Fruit fly (Drosophila melanogaster) whole organism, prepupa: Measurements from ENCODE around the gene CG8668.

Experiments
- CG3032 ChIP-seq: fragments of 200-800 bp; optimal IDR thresholded peaks from 2 replicates; lab custom pipeline; 2019; ENCODE audit warnings: missing biosample characterization, mild to moderate bottlenecking, missing genetic modification characterization, moderate library complexity
- CG31627 ChIP-seq: fragments of 200-800 bp; sonication (Bioruptor generic); optimal IDR thresholded peaks from 3 replicates; lab custom pipeline; 2016; ENCODE audit warnings: missing biosample characterization, missing genetic modification characterization
- CG4318 ChIP-seq: fragments of 200-800 bp; sonication (Bioruptor generic); optimal IDR thresholded peaks from 3 replicates; lab custom pipeline; 2017; ENCODE audit warnings: missing biosample characterization, mild to moderate bottlenecking, missing genetic modification characterization
- CG9139 ChIP-seq: fragments of 200-800 bp; sonication (Bioruptor generic); optimal IDR thresholded peaks from 3 replicates; lab custom pipeline; 2017; ENCODE audit warnings: missing biosample characterization, mild to moderate bottlenecking, missing genetic modification characterization
- Hr4 ChIP-seq: fragments of 200-800 bp; sonication (Bioruptor generic); optimal IDR thresholded peaks from 3 replicates; lab custom pipeline; 2016; ENCODE audit warnings: missing biosample characterization, missing genetic modification characterization
- lz ChIP-seq: fragments of 200-800 bp; sonication (Bioruptor generic); optimal IDR thresholded peaks from 3 replicates; lab custom pipeline; 2016; ENCODE audit warnings: missing biosample characterization, missing genetic modification characterization

- peak; percentile 53 for TF ChIP-seq Hr4 (GFP tag; lab: Kevin White, UChicago)
- no peak for TF ChIP-seq CG31627
- TF ChIP-seq CG3032 (tag; lab: Kevin White, UChicago): no peak
- TF ChIP-seq lz: no peak
- no peak for TF ChIP-seq CG9139 (GFP tag; lab: Kevin White, UChicago)
- TF ChIP-seq CG4318: no peak
Measured at dm6 chr2L:8168075-8168474, 41.3 kb downstream of the CG8668 start.
